Fruit fly (Drosophila melanogaster) ovary, adult (tissue): ENCODE measurements around the gene mus301.

ENCODE experiments used
- CG17801 ChIP-seq: fragments of 200-800 bp; optimal IDR thresholded peaks from 2 replicates; lab custom pipeline; 2019; ENCODE audit warnings: missing biosample characterization, mild to moderate bottlenecking, missing genetic modification characterization, moderate library complexity; ENCODE audit not compliant: partially characterized antibody

The mus301 gene

DNA sequence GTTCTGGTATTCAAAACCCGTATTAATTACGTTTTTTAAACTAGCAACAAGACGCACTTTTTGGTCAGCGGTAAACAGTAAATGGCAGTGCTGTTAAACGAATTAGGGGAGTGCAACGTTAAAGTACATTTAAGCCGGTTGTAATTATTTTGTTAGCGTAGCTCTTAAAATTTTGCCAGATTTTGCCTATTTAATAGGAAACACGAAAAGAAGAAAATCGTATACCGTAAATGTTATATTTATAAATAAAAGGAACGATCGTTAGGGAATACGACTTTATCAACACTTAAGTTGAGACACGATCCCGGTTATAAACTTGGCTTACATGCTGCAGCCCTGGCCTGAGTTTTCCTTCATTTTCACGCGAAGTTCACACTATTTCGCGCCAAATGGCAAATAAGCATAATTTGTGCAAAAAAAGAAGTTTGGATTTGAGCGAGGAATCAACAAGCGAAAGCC is at the start of gene mus301, which contains the start of gene Setx:
TSS of gene mus301 (plus strand) at position 361 of the 459 bp plus-strand sequence.
TSS of gene Setx (minus strand) at position 51 of the 459 bp plus-strand sequence.
- peak; percentile 64 for TF ChIP-seq CG17801

DNA sequence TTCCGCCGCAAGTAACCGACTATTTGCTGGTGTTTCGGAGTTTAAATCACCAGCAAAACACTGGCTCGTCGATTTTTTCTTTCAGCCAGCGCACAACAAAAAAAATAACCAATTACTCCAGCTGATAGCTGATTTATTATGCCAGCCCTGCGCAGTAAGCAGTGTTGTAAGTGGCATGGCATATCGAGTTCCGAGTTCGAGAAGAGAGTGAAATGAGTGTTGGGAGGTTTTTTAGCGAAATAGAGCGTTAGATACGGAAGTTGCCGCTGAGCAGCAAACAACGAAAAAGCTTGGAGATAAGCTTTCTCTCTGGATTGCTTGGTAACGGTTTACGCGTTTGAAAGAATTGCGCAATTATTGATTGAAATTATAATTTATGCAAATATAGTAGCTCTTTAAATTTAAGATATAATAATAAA is 45.9 kb upstream of the mus301 start, which contains the start of gene CG7565:
TSS of gene CG7565 (minus strand) at position 137 of the 419 bp plus-strand sequence.
- peak; percentile 67 for TF ChIP-seq CG17801

DNA sequence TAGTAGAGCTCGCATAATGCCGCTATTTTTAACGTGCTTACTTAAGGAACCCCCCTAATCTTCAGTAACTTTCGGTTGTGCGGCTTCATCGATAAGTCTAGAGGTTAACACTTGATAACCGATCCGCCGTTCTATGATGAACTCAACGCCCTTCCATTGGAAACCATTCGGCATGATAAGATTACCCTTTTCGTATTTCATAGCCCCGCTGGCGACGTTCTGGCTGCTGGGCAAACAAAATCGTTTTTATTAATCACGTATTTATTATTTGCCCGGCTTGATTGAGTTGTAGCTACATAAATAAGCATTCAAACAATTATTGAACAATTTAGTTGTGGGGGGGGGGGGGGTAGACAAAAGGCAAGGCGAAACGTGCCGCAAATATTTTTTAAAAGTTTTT is 44.1 kb upstream of the mus301 start:
- TF ChIP-seq CG17801 = no peak

DNA sequence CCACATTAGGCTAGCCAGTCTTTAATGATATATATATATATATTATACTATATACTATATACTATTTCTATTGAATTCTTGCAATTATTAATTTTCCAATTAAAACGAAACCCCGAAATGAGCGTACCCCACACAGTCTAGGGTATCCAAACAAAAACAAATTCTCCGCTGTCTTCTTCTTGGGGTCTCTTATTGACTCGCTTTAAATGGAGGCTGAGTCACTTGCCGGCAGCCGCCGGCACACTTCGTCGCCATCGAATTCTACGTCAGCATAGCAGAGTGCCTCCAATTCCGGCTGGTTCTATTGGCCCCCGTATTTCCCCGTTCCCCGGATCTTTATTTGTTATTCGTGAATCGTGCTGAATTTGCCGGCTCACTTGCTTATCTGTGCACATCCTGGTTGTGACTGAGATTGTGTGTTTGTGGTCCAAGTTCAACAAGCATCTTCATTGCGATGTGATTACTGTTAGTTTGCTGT is 42.9 kb upstream of the mus301 start:
- no peak for TF ChIP-seq CG17801

DNA sequence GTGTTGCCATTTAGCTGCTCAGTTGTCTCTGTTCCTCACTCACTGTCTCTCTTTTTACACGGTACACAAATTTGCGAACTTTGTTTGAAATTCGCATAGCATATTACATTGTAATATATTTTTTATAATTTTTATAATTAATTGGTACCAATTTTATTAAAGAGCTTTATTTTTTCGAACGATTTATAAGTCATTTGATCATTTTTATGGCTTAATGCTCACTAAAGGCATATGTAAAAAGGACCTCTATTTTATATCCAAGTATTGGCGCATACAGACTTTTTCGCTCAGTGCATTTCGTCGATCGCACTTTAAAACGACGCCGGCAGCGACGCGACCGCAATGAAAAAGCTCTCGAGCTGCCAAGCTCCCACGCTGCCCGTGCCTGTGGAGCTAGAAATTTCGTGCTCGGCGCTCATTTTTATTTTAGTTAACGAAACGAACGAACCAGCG is 41.5 kb upstream of the mus301 start:
- peak; percentile 91 for TF ChIP-seq CG17801

DNA sequence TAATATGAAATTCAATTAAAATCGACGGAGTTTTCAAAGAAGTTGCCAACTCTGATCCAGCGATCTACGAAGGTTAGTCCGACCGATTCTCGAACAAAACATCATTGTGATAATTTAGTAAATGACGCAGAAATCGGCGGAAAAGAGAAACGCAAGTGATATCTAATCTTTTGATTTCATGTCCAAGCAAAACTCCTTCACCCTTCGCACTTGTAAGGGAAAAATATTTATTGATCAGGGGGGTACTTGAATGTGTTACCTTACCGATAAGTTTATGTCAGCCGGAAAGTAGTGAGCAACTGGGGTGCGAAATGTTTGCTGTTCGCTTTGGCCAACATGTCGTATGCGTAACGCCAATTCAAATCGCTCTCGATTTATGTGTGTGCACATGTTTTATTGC is 40.5 kb upstream of the mus301 start:
- TF ChIP-seq CG17801 = no peak

DNA sequence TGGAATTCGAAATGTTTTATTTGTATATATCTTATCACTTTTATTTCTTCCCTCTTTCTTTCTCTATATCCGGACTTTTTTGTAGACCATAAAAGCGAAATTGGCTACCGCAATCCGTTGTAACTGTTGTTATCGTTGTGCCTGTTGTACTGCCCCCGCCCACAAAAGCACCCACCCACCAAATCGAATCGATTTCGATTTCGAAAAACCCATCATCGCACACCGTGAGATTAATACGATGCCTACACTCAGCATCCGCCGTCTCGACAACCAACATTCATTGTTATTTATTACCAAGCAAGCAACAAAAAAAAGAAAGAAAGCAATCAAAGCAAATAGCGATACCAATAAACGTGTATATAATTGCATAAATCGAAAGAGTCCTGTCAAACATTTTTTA is 29.4 kb upstream of the mus301 start:
- no peak for TF ChIP-seq CG17801

DNA sequence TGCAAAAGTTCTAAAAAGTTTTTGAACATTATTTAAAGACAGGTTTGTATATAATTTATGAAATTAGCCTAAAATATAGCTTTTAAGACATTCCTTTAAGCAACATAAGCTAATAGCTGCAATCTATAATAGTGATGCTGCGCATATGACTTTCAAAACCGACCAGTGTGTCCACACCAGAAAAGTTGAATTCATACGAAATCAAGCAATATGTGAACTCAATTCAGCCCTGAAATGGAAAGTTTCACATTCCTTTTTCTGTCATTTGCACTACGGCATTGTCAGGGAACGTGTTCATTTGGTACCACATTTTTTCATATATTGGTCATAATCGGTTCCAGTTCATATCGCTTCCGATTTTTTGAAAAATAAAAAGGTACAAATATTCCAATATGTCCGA is 28.7 kb upstream of the mus301 start, which contains the start of gene fan:
TSS of gene fan (plus strand) at position 247 of the 400 bp plus-strand sequence.
- no peak for TF ChIP-seq CG17801

DNA sequence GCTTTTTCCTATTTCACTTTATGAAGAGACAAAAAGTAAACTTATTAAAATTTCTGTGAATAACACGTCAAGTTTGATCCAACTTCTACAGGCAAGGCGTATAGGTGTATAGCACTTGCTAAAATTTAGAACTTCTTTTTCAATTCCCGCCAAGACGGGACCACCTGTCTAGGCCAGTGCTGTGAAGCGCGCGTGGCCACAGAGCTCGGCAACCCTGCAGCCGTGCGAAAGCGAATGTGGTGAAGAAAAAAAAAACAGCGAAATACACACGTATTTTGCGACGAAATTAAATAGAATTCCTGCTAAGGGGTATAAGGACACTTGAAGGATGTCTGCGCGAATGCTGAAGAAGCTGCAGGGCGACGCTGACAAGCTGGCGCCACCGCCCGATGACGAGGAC is 27.4 kb upstream of the mus301 start, which contains the start of gene Nulp1:
TSS of gene Nulp1 (plus strand) at position 198 of the 400 bp plus-strand sequence.
- no peak for TF ChIP-seq CG17801

DNA sequence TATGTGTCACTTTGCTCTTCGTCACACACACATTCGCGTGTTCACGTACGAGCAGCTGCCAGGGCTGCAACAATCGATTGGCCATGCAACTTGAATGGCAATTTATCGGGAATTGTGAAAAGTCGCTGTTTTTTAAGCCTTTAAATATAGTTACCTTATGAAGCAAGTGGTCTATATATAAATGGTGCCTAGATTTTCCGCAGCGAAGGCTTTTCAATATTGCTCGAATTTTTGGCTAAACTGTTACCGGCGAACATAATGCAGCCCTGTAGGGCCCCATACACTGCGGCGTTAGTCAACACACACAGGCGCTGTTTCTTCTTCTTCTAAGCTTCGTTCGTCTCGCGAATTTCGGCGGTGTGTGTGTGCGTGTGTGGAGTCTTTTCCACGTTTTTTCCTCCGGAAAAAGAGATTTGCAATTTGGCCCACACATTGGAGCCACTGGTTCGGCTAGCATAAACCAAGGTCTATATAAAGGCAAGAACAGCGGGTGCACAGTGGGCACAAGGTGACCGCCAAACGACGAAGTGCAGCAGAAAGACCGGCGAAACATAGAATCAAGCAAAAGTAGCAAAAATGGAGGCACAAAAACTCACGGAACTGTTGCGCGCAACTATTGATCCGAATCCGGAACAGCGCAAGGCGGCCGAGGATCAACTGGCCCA is 21.6 kb upstream of the mus301 start, which contains the start of the genes Arp3 and msk:
TSS of gene Arp3 (minus strand) at position 39 of the 665 bp plus-strand sequence.
TSS of gene msk (plus strand) at position 316 of the 665 bp plus-strand sequence.
- TF ChIP-seq CG17801 = peak; percentile 81

DNA sequence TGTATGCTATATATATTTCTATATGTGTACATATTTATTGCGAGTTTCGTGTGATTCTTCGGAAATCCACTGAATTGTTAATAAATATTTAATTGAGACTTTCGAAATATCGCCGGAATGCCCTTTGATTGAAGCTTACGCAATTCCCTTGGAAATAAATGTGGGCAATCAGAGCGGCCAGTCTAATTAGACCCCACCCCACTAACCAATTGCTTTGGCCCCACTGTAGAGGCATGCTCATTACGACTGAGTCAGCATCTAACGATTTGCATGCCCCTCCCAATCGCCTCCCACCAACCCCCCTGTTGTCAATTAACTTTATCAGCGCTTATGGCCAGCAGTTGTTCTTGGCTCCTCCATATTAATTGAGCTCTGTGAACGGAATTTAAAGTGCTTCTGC is 20.8 kb upstream of the mus301 start:
- no peak for TF ChIP-seq CG17801

DNA sequence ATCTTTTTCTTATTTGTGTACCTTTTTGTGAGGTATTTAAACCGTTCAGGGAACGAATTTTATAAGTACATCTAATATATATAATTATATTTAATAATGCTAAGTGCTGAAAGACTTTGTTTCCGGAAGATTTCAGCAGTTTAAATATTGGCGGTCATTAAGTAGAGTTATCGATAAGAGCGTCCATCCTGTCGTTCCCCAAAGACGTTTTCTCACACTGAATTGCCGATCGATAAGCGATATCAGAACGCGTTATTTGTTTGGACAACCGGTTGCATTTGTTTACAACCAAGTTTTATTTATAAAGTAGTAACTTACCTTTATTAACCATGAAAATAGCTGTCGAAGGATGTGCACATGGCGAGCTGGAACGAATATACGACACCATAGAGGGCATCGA is 16.0 kb upstream of the mus301 start, which contains the start of gene ldbr:
TSS of gene ldbr (plus strand) at position 238 of the 400 bp plus-strand sequence.
- TF ChIP-seq CG17801 = peak; percentile 34

DNA sequence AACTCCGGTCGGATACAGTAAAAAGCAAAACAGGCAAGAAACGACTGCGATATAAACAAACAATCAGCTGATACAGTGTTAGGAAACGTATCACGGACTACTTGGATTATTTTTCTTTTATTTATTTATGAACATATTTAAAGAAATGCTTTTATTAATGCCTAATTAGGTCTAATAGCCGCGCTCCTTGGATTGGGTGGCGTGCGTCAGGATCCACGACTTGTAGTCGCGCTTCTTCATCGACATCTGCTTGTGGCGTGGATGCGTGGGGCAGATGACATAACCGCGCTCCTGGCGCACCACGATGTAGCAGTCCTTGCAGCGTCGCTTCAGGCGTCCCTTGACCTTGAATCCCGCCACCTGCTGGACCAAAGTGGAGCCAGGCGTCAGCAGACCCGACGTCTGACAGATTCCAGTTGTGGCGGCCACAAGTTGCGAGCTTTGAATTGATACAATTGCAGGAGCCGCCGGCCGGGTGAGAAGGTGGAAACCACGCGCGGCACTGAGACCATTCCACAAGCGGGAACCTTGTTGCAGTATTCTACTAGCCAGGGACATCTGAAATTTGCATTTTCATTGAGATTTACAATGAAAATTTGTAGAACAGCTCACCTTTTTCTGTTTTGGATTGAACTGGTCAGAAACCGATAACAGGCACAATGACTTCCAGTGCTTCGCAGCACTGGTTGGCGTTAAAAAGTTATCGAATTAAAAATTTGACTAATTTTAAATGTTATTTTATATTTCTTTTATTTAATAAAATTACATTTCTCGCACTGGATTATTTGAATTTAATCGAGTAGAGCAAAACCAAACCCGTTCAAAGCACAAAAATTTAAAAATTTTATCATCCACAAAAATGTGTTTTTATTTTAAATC is 12.9 kb upstream of the mus301 start, which contains the start of the genes CG7550 and mRpL36:
TSS of gene CG7550 (minus strand) at position 51 of the 879 bp plus-strand sequence.
TSS of gene mRpL36 (minus strand) at position 652 of the 879 bp plus-strand sequence.
- no peak for TF ChIP-seq CG17801

DNA sequence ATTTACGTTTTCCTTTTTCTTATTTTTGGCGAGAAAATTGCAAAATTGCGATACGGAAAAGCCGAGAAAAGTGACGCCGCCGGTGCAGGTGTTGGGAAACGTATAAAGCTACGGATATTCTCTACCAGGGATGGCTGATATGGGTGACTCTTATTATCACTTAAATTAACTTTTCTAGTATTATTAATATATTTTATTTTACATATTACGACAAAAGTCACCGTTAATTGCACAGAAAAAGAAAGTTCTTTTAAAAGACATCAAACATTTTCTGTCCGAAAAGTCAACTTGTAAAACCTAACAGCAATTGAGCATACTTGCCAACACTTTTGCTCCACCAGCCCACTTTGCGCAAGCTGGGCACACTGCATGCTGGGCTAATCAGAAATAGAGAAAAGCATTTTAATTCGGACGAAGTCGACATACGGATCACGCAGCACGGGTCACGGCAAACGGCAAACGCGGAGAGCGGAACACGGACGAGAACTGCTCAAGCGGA is 9.8 kb upstream of the mus301 start, which contains the start of the genes Cds and Uba2:
TSS of gene Cds (plus strand) at position 51 of the 499 bp plus-strand sequence.
TSS of gene Uba2 (minus strand) at position 107 of the 499 bp plus-strand sequence.
- TF ChIP-seq CG17801 = peak; percentile 96

DNA sequence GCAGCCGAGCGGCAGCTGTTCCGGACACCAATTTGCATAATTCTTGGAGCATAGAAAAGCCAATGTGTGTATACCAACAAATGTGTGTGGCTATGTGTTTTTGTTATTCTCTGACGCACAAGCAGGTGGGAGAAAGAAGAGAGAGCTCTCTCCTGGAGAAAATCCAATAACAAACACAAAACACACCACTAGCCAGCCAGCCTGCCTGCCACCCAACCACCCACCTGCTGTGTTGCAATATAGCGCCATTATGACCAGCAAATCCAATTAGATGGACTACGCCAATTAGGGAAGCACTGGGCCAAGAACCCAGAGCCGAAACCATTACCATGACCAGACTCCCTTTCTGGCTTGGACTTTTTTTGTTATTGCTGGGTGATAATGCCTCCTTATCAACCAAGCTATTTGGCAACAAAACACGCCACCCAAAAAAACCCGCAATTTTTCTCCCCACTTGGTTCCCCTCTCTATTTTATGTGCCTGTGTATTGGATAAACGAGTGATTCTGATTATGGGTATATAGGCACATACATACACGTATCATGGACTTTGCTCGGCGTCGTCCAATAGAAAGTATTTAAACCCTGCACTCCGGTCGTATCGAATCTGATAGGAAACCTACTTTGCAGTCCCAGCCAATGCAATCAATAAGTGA is 9.1 kb upstream of the mus301 start:
- TF ChIP-seq CG17801 = peak; percentile 27
